Worm (Caenorhabditis elegans): ENCODE results near the gene pyk-2.

- TF ChIP-seq sox-4 (tag; optimal IDR thresholded peaks at IDR 0.05) (no peak), odd-2 (tag; optimal IDR thresholded peaks at IDR 0.05) (no peak), sdc-2 (tag; optimal IDR thresholded peaks at IDR 0.05) (no peak), ceh-34 (tag; optimal IDR thresholded peaks at IDR 0.05) (no peak), pax-1 (tag; optimal IDR thresholded peaks at IDR 0.05) (no peak), ceh-14 (tag; optimal IDR thresholded peaks at IDR 0.05) (no peak), dve-1 (tag; optimal IDR thresholded peaks at IDR 0.05) (no peak)
Measured at ce11 chrIV:10957583-10958229, 48.0 kb downstream of the pyk-2 start, which contains the start of gene Y69E1A.5.

All from whole organism, late embryonic.